Fruit fly (Drosophila melanogaster): Measurements from ENCODE around the gene CG13138.
A peak's percentile ranks its signal among the peaks of the same experiment; 100 is the strongest.

The CG13138 gene

DNA sequence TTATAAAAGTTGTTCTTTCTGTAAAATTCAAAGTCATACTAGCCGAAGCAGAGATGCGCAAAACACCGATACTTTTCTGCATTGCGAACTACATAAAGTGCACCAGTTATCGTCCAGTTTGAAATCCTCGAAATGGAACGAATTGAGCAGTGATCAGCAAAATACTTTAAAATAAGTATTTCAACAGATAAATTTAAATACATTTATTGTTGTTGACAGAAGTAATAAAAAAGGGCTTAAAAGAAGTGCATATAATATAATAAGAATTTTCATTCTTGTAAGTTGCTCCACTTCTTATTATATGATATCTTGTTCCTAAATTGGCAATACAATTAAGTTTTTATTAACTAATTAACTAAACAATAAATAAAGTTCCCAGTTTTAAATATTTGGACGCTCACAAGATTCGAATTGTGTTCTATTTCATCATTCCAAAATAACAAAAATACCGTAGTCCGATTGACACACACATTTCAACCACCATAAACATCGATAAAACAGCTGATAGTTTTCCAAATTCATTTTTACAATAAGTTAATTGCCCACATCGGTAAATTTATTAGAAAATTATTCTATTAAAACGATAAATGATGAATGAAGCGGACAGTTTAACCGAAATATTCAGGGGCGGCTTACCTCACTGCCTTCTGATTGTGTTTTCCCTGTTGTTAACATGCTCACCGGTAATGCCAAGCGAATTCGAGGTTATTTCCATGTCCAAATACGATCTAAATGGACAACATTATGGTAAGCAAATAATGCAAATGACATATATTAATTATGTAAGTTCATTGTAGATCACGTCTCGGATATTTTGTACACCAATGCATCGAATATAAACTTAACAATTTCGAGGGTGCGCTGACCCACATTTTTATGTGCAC lies 12.8 kb upstream of the CG13138 start, which contains the start of the genes Usp14 and CG4972:
Gene Usp14, minus strand, starts transcription at position 70 of the 884 bp plus-strand sequence.
Gene CG4972, plus strand, starts transcription at position 466 of the 884 bp plus-strand sequence.
- TF ChIP-seq CG32006 (GFP tag; optimal IDR thresholded peaks at IDR 0.05) = no peak
- TF ChIP-seq Sox14 (GFP tag; optimal IDR thresholded peaks at IDR 0.05) = peak; percentile 21
- peak; percentile 34 for TF ChIP-seq CG3032 (tag; optimal IDR thresholded peaks at IDR 0.05)
- TF ChIP-seq cyc (GFP tag; optimal IDR thresholded peaks at IDR 0.05) = peak; percentile 22
- peak; percentile 6 for TF ChIP-seq esn (GFP tag; optimal IDR thresholded peaks at IDR 0.05)
- peak; percentile 26 for TF ChIP-seq topi (GFP tag; optimal IDR thresholded peaks at IDR 0.05)
- no peak for TF ChIP-seq Gug (GFP tag; IDR thresholded peaks at IDR 0.05)
- TF ChIP-seq fkh (GFP tag; optimal IDR thresholded peaks at IDR 0.05) = peak; percentile 25
- TF ChIP-seq acj6 (GFP tag; optimal IDR thresholded peaks at IDR 0.05) = no peak
- TF ChIP-seq spab (GFP tag; optimal IDR thresholded peaks at IDR 0.05) = no peak

DNA sequence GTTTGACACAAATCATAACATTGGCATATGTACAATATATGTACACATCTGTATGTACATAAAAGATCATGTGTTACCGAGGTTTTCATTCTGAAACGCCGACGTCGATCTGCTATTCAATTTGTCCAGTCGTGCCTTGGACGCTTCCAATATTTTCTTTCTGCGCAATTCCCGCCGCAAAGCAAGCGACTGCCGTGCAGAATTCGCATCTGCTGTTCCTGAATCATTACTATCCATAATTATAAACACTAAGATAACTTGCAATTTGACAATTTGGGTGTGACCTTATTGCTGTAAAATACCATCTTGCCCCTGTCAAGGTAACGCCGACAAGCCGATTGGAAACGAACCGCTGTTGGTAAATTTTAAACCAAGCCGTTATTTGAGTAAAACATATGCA lies 10.0 kb upstream of the CG13138 start:
- peak; percentile 69 for TF ChIP-seq fkh (GFP tag; optimal IDR thresholded peaks at IDR 0.05)
- no peak for TF ChIP-seq Sox15 (GFP tag; optimal IDR thresholded peaks at IDR 0.05)
- TF ChIP-seq Sox102F (GFP tag; optimal IDR thresholded peaks at IDR 0.05) = no peak

DNA sequence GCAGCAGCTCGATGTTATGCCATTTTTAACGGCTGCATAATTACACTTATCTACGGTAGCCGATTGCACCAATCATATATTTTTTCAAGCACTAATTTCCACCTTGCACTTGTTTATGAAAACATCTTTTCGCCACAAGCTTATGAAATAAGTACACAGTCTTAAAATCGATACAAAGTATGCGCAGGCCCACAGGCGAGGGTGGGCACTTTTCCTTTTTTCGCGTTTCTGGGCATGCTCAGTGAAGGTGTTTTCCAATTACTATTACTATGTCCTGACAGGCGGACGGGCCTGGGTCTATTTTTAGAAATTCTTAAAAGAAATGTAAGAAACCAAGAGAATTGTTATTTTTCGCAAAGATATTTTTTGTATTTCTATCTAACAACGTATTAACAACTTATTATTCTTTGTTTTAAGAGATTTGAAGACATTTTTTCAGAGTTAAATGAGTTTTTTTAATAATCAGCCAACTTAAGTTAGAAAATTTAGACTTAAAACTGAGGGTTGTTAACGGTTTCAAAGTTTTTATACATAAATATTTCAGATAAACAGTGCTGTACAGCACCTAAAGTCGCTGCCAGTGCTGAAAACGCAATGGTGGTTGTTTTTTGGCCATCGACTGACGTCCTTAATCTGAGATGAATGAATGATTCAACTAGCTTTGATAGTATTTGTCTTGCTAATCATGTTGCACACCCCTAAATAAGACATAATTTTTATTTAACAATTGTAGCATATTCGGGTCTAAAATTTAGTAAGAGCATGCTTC lies 9.0 kb upstream of the CG13138 start, which contains the start of gene Cdk5alpha:
Gene Cdk5alpha, minus strand, starts transcription at position 343 of the 769 bp plus-strand sequence.
- TF ChIP-seq esn (GFP tag; optimal IDR thresholded peaks at IDR 0.05) = peak; percentile 3
- TF ChIP-seq dsx (GFP tag; optimal IDR thresholded peaks at IDR 0.05; ENCODE audit: poor library complexity, severe bottlenecking) = no peak
- peak; percentile 1 for TF ChIP-seq topi (GFP tag; optimal IDR thresholded peaks at IDR 0.05)

DNA sequence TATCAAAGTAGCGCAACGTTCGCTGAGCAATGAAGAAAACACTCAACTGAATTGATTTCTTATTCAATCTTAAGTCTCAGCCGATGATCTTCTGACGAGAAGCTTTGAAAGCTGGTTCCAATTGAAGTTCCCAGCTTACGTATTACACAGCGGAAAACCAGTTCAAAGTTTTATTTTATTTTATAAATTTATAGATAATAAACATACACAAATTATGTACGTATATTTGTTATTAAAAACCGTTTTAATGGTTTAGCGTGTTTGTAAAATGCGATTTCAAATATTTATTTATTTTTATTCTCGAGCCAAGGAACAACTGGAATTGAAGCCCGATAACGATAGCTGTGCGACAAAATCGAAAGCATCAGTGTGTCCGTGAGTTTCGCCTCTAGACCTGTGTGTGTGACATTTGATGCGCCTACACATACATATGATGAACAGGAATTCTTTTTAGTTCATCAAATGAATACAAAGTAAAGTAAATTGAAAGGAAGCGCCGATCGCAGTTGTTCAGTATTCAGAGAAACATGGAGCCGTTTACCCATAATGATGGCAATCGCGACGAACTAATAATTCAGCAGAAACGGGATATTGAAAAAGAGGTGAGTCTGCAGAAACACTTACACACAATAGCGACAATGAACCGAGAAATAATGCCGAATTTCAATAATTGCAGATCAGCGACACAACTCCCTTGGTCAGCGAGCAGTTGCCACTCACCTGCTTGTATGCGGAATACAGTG lies 4.9 kb upstream of the CG13138 start, which contains the start of the genes CG5390 and CG4968:
Gene CG5390, minus strand, starts transcription at position 77 of the 743 bp plus-strand sequence.
Gene CG4968, plus strand, starts transcription at position 405 of the 743 bp plus-strand sequence.
- TF ChIP-seq Hr38 (GFP tag; optimal IDR thresholded peaks at IDR 0.05) = no peak
- no peak for TF ChIP-seq CG8632 (GFP tag; optimal IDR thresholded peaks at IDR 0.05)
- peak; percentile 36 for TF ChIP-seq CG11762 (GFP tag; optimal IDR thresholded peaks at IDR 0.05; ENCODE audit: insufficient read depth)
- TF ChIP-seq CG6808 (GFP tag; optimal IDR thresholded peaks at IDR 0.05) = peak; percentile 65
- TF ChIP-seq CG15336 (GFP tag; IDR thresholded peaks at IDR 0.05) = peak; percentile 87
- peak; percentile 74; the same call in 2 of the 3 replicates for TF ChIP-seq CG8119 (GFP tag; IDR thresholded peaks at IDR 0.05)
- TF ChIP-seq CG7368 (GFP tag; optimal IDR thresholded peaks at IDR 0.05) = no peak
- TF ChIP-seq CG32006 (GFP tag; optimal IDR thresholded peaks at IDR 0.05) = no peak
- TF ChIP-seq CG6792 (GFP tag; optimal IDR thresholded peaks at IDR 0.05) = peak; percentile 74
- TF ChIP-seq Eip75B (GFP tag; optimal IDR thresholded peaks at IDR 0.05) = peak; percentile 58
- TF ChIP-seq Sox15 (GFP tag; optimal IDR thresholded peaks at IDR 0.05) = peak; percentile 16
- no peak for TF ChIP-seq fd59A (GFP tag; optimal IDR thresholded peaks at IDR 0.05)
- peak; percentile 79; the same call in 2 of the 3 replicates for TF ChIP-seq CG6163 (GFP tag; IDR thresholded peaks at IDR 0.05)
- no peak for TF ChIP-seq CG4318 (GFP tag; optimal IDR thresholded peaks at IDR 0.05)
- TF ChIP-seq Hr39 (GFP tag; optimal IDR thresholded peaks at IDR 0.05) = no peak
- TF ChIP-seq topi (GFP tag; optimal IDR thresholded peaks at IDR 0.05) = peak; percentile 66
- peak; percentile 94 for TF ChIP-seq dsx (GFP tag; optimal IDR thresholded peaks at IDR 0.05; ENCODE audit: poor library complexity, severe bottlenecking)
- peak; percentile 77 for TF ChIP-seq esn (GFP tag; optimal IDR thresholded peaks at IDR 0.05)
- peak; percentile 74 for TF ChIP-seq Hr4 (GFP tag; optimal IDR thresholded peaks at IDR 0.05)
- peak; percentile 59 for TF ChIP-seq dac (GFP tag; optimal IDR thresholded peaks at IDR 0.05)
- no peak for TF ChIP-seq CG8319 (GFP tag; optimal IDR thresholded peaks at IDR 0.05)
- TF ChIP-seq acj6 (GFP tag; optimal IDR thresholded peaks at IDR 0.05) = peak; percentile 74
- TF ChIP-seq fd85E (GFP tag; optimal IDR thresholded peaks at IDR 0.05) = no peak
- TF ChIP-seq Eip78C (GFP tag) = peak; percentile 90
- TF ChIP-seq Sox102F (GFP tag; optimal IDR thresholded peaks at IDR 0.05) = peak; percentile 75
- TF ChIP-seq net (GFP tag; optimal IDR thresholded peaks at IDR 0.05) = no peak
- peak; percentile 76 for TF ChIP-seq Met (GFP tag; optimal IDR thresholded peaks at IDR 0.05)
- peak; percentile 80 for TF ChIP-seq CG10631 (GFP tag; optimal IDR thresholded peaks at IDR 0.05)
- TF ChIP-seq Gug (GFP tag; IDR thresholded peaks at IDR 0.05) = peak; percentile 63
- TF ChIP-seq CG31627 (GFP tag; optimal IDR thresholded peaks at IDR 0.05) = peak; percentile 51
- TF ChIP-seq CG11294 (GFP tag; IDR thresholded peaks at IDR 0.05) = no peak; the same call in 1 of the 2 replicates
- TF ChIP-seq pdm3 (GFP tag; optimal IDR thresholded peaks at IDR 0.05) = no peak
- peak; percentile 55 for TF ChIP-seq cyc (GFP tag; optimal IDR thresholded peaks at IDR 0.05)
- peak; percentile 22 for TF ChIP-seq Ets21C (GFP tag; optimal IDR thresholded peaks at IDR 0.05)
- TF ChIP-seq Sox14 (GFP tag; optimal IDR thresholded peaks at IDR 0.05) = peak; percentile 62
